Worm (Caenorhabditis elegans) whole organism, L4 larva: Measurements from ENCODE around the gene M05D6.2.

ENCODE experiments used
- ZK337.2 ChIP-seq: fragments of 200-800 bp; sonication (Bioruptor generic); IDR thresholded peaks from 2 replicates; pipeline ENCODE4 v1.3.6; 2022; ENCODE audit warnings: missing genetic modification reagents, missing genetic modification characterization, missing compliant biosample characterization
- ces-1 ChIP-seq: fragments of 150-350 bp; sonication (generic microtip); optimal IDR thresholded peaks from 4 replicates; lab custom pipeline; 2014; ENCODE audit warnings: missing biosample characterization, missing genetic modification reagents, missing genetic modification characterization
- fkh-10 ChIP-seq: fragments of 150-350 bp; optimal IDR thresholded peaks from 2 replicates; lab custom pipeline; 2014; ENCODE audit warnings: missing biosample characterization, missing genetic modification reagents, missing genetic modification characterization
- fos-1 ChIP-seq: fragments of 150-350 bp; optimal IDR thresholded peaks from 2 replicates; lab custom pipeline; 2014; ENCODE audit warnings: missing biosample characterization, missing genetic modification characterization
- lin-13 ChIP-seq: fragments of 150-350 bp; optimal IDR thresholded peaks from 2 replicates; lab custom pipeline; 2014; ENCODE audit warnings: missing biosample characterization, missing genetic modification reagents, missing genetic modification characterization
- lin-15B ChIP-seq: fragments of 150-350 bp; sonication (generic microtip); optimal IDR thresholded peaks from 3 replicates; lab custom pipeline; 2014; ENCODE audit warnings: missing biosample characterization, missing genetic modification characterization
- mdl-1 ChIP-seq, 2 experiments: fragments of 150-350 bp in 1 of 2; sonication (generic microtip) in 1 of 2; optimal IDR thresholded peaks; 2 replicates each; lab custom pipeline; 2014 to 2017; ENCODE audit warnings: missing biosample characterization in 2 of 2, missing genetic modification characterization in 2 of 2
- mdt-29 ChIP-seq: fragments of 200-800 bp; sonication (Bioruptor generic); IDR thresholded peaks from 2 replicates; pipeline ENCODE4 v1.3.6; 2022; ENCODE audit warnings: missing genetic modification reagents, missing genetic modification characterization, missing compliant biosample characterization
- nhr-76 ChIP-seq: fragments of 150-350 bp; optimal IDR thresholded peaks from 2 replicates; lab custom pipeline; 2014; ENCODE audit warnings: missing biosample characterization, missing genetic modification characterization
- pha-4 ChIP-seq, 2 experiments: fragments of 150-350 bp in 1 of 2; fragments of 200-800 bp in 1 of 2; sonication (Bioruptor generic) in 1 of 2; IDR thresholded peaks in 1 of 2; optimal IDR thresholded peaks in 1 of 2; 2 replicates each; pipeline versions ENCODE4 v1.3.6 to Lab custom; 2014 to 2022; ENCODE audit warnings: missing genetic modification characterization in 2 of 2, missing genetic modification reagents in 2 of 2, missing biosample characterization in 1 of 2, missing compliant biosample characterization in 1 of 2
- snpc-4 ChIP-seq: fragments of 150-350 bp; optimal IDR thresholded peaks from 2 replicates; lab custom pipeline; 2014; ENCODE audit warnings: missing biosample characterization, missing genetic modification characterization
- zip-11 ChIP-seq: fragments of 200-800 bp; sonication (Bioruptor generic); IDR thresholded peaks from 2 replicates; pipeline ENCODE4 v1.3.6; 2022; ENCODE audit warnings: missing genetic modification characterization, missing compliant biosample characterization

DNA sequence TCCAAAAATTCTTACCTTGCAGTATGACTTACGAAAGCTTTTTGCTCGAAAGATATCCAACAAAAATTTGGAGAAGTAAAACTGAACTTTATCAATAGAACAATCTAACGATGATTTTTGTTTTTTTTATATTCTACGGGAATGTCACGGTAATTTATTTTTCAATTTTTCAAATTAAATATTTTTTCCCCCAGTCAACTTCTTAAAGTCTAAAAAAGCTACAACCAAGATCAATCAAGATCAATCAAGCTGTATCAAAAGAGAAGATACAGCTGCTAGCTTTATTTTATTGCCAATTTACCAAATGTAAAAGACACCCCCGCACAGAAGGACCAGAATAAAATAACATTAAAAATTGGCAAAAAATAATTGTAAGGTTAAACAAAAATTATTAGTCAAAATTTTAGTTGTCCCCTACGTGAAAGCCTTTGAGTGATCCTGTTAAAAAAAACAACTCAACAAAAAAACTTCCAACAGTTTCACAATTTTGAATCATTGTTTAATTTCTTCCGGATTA, 7.5 kb downstream of the M05D6.2 start, which contains the start of the genes M05D6.1 and M05D6.3:
- TF ChIP-seq lin-15B (tag; lab: Kevin White, UChicago): no peak
- no peak for TF ChIP-seq fos-1
- no peak for TF ChIP-seq mdt-29
- no peak for TF ChIP-seq fkh-10 (GFP tag; lab: Kevin White, UChicago)
- TF ChIP-seq mdl-1 (tag; optimal IDR thresholded peaks at IDR 0.05; lab: Kevin White, UChicago): no peak
- no peak for TF ChIP-seq zip-11 (GFP tag; lab: Robert Waterston, UW)
- no peak for TF ChIP-seq ces-1 (GFP tag; lab: Kevin White, UChicago)
- TF ChIP-seq ZK337.2: no peak
- TF ChIP-seq lin-13 (GFP tag; lab: Kevin White, UChicago): no peak
- TF ChIP-seq nhr-76 (tag; lab: Kevin White, UChicago): no peak
- no peak for TF ChIP-seq pha-4 (GFP tag; IDR thresholded peaks at IDR 0.05; lab: Robert Waterston, UW)
- TF ChIP-seq pha-4 (tag; optimal IDR thresholded peaks at IDR 0.05; lab: Kevin White, UChicago): no peak
- TF ChIP-seq snpc-4 (tag; lab: Kevin White, UChicago): no peak
